Worm (Caenorhabditis elegans) whole organism, L3 larva: ENCODE results near the gene B0554.4.

Experiments used
- R02D3.7 ChIP-seq: fragments of 150-350 bp; optimal IDR thresholded peaks from 2 replicates; lab custom pipeline; 2014; ENCODE audit warnings: missing biosample characterization, missing genetic modification characterization
- ama-1 ChIP-seq: fragments of 150-350 bp; optimal IDR thresholded peaks from 2 replicates; lab custom pipeline; 2018
- ceh-82 ChIP-seq: fragments of 150-350 bp; optimal IDR thresholded peaks from 2 replicates; lab custom pipeline; 2014; ENCODE audit warnings: missing biosample characterization, missing genetic modification characterization
- egl-27 ChIP-seq: sonication (generic microtip); optimal IDR thresholded peaks from 4 replicates; lab custom pipeline; 2017; ENCODE audit warnings: missing biosample characterization, missing genetic modification reagents, missing genetic modification characterization
- elt-1 ChIP-seq: fragments of 150-350 bp; optimal IDR thresholded peaks from 2 replicates; lab custom pipeline; 2014; ENCODE audit warnings: missing biosample characterization, missing genetic modification characterization
- elt-2 ChIP-seq: sonication (generic microtip); optimal IDR thresholded peaks from 2 replicates; lab custom pipeline; 2016; ENCODE audit warnings: missing genetic modification reagents, mild to moderate bottlenecking, missing genetic modification characterization, missing compliant biosample characterization
- elt-3 ChIP-seq, 3 experiments: fragments of 150-350 bp in 1 of 3; sonication (generic microtip) in 2 of 3; optimal IDR thresholded peaks; 2 replicates in 2 of 3; 4 replicates in 1 of 3; lab custom pipeline; 2014 to 2017; ENCODE audit warnings: missing biosample characterization in 3 of 3, missing genetic modification characterization in 3 of 3
- eor-1 ChIP-seq, 2 experiments: fragments of 150-350 bp; optimal IDR thresholded peaks; 2 replicates each; lab custom pipeline; 2014 to 2018; ENCODE audit warnings: missing biosample characterization in 2 of 2, missing genetic modification characterization in 2 of 2
- fkh-2 ChIP-seq: fragments of 150-350 bp; optimal IDR thresholded peaks from 2 replicates; lab custom pipeline; 2014; ENCODE audit warnings: missing biosample characterization, missing genetic modification reagents, missing genetic modification characterization
- hmg-11 ChIP-seq: sonication (generic microtip); optimal IDR thresholded peaks from 2 replicates; lab custom pipeline; 2016; ENCODE audit warnings: missing genetic modification characterization, missing compliant biosample characterization
- lin-39 ChIP-seq: fragments of 150-350 bp; optimal IDR thresholded peaks from 2 replicates; lab custom pipeline; 2018; ENCODE audit warnings: missing biosample characterization, missing genetic modification reagents, missing genetic modification characterization
- mml-1 ChIP-seq: fragments of 150-350 bp; sonication (generic microtip); optimal IDR thresholded peaks from 3 replicates; lab custom pipeline; 2014; ENCODE audit warnings: missing biosample characterization, missing genetic modification characterization
- nfya-1 ChIP-seq: sonication (generic microtip); optimal IDR thresholded peaks from 2 replicates; lab custom pipeline; 2017; ENCODE audit warnings: missing genetic modification characterization, mild to moderate bottlenecking, missing compliant biosample characterization, antibody characterized with exemption, moderate library complexity; ENCODE audit not compliant: insufficient read depth
- nhr-11 ChIP-seq: fragments of 150-350 bp; optimal IDR thresholded peaks from 2 replicates; lab custom pipeline; 2014; ENCODE audit warnings: missing biosample characterization, missing genetic modification characterization
- nhr-12 ChIP-seq: fragments of 150-350 bp; optimal IDR thresholded peaks from 2 replicates; lab custom pipeline; 2014; ENCODE audit warnings: missing biosample characterization, missing genetic modification characterization
- nhr-237 ChIP-seq: fragments of 150-350 bp; optimal IDR thresholded peaks from 2 replicates; lab custom pipeline; 2014; ENCODE audit warnings: missing biosample characterization, missing genetic modification characterization
- nhr-25 ChIP-seq: sonication (generic microtip); optimal IDR thresholded peaks from 2 replicates; lab custom pipeline; 2017; ENCODE audit warnings: missing biosample characterization, missing genetic modification characterization
- nhr-28 ChIP-seq: fragments of 150-350 bp; optimal IDR thresholded peaks from 2 replicates; lab custom pipeline; 2014; ENCODE audit warnings: missing biosample characterization, missing genetic modification characterization
- nhr-43 ChIP-seq: sonication (generic microtip); optimal IDR thresholded peaks from 2 replicates; lab custom pipeline; 2016; ENCODE audit warnings: mild to moderate bottlenecking, missing genetic modification characterization, missing compliant biosample characterization; ENCODE audit not compliant: poor library complexity, severe bottlenecking
- nhr-67 ChIP-seq: fragments of 150-350 bp; optimal IDR thresholded peaks from 2 replicates; lab custom pipeline; 2014; ENCODE audit warnings: missing biosample characterization, missing genetic modification characterization
- nhr-76 ChIP-seq: fragments of 150-350 bp; sonication (generic microtip); optimal IDR thresholded peaks from 5 replicates; lab custom pipeline; 2014; ENCODE audit warnings: missing biosample characterization, missing genetic modification characterization
- nhr-77 ChIP-seq: fragments of 150-350 bp; optimal IDR thresholded peaks from 2 replicates; lab custom pipeline; 2014; ENCODE audit warnings: missing biosample characterization, missing genetic modification characterization
- pha-4 ChIP-seq: fragments of 150-350 bp; optimal IDR thresholded peaks from 2 replicates; lab custom pipeline; 2014; ENCODE audit warnings: missing biosample characterization, missing genetic modification reagents, missing genetic modification characterization
- pqm-1 ChIP-seq: fragments of 150-350 bp; optimal IDR thresholded peaks from 2 replicates; lab custom pipeline; 2017; ENCODE audit warnings: missing biosample characterization, missing genetic modification characterization, inconsistent platforms
- sea-2 ChIP-seq: fragments of 150-350 bp; sonication (generic microtip); optimal IDR thresholded peaks from 4 replicates; lab custom pipeline; 2014; ENCODE audit warnings: missing biosample characterization, missing genetic modification reagents, missing genetic modification characterization
- skn-1 ChIP-seq: fragments of 150-350 bp; optimal IDR thresholded peaks from 2 replicates; lab custom pipeline; 2014; ENCODE audit warnings: missing biosample characterization, missing genetic modification characterization
- snpc-4 ChIP-seq: fragments of 150-350 bp; optimal IDR thresholded peaks from 2 replicates; lab custom pipeline; 2014; ENCODE audit warnings: missing biosample characterization, missing genetic modification characterization
- tbx-2 ChIP-seq: sonication (generic microtip); optimal IDR thresholded peaks from 2 replicates; lab custom pipeline; 2016; ENCODE audit warnings: mild to moderate bottlenecking, missing genetic modification characterization, missing compliant biosample characterization
- unc-39 ChIP-seq: sonication (generic microtip); optimal IDR thresholded peaks from 4 replicates; lab custom pipeline; 2017; ENCODE audit warnings: missing biosample characterization, missing genetic modification characterization
- zag-1 ChIP-seq: fragments of 150-350 bp; optimal IDR thresholded peaks from 2 replicates; lab custom pipeline; 2014; ENCODE audit warnings: missing biosample characterization, missing genetic modification characterization
- ztf-11 ChIP-seq: fragments of 150-350 bp; optimal IDR thresholded peaks from 2 replicates; lab custom pipeline; 2014; ENCODE audit warnings: missing biosample characterization, missing genetic modification characterization
- ztf-4 ChIP-seq: fragments of 150-350 bp; optimal IDR thresholded peaks from 2 replicates; lab custom pipeline; 2014; ENCODE audit warnings: missing biosample characterization, missing genetic modification characterization

Gene B0554.4

ce11 chrV:446574-446973, 17.6 kb downstream of the B0554.4 start, which contains the start of gene srh-34:
TSS of gene srh-34 (minus strand) at chrV:446674.
- TF ChIP-seq ztf-4 = no peak
- TF ChIP-seq pha-4 (tag; lab: Kevin White, UChicago) = no peak
- no peak for TF ChIP-seq nhr-25 (tag; lab: Kevin White, UChicago)
- TF ChIP-seq nhr-11 = no peak
- no peak for TF ChIP-seq sea-2 (GFP tag; lab: Kevin White, UChicago)
- no peak for TF ChIP-seq ceh-82 (tag; lab: Kevin White, UChicago)
- TF ChIP-seq hmg-11 (tag; lab: Kevin White, UChicago) = no peak
- no peak for TF ChIP-seq nfya-1
- no peak for TF ChIP-seq unc-39 (tag; lab: Kevin White, UChicago)
- TF ChIP-seq egl-27 (tag; lab: Kevin White, UChicago) = no peak
- TF ChIP-seq snpc-4 = no peak
- no peak for TF ChIP-seq ztf-11
- TF ChIP-seq elt-1 (tag; lab: Kevin White, UChicago) = no peak

ce11 chrV:446988-447387, 18.0 kb downstream of the B0554.4 start:
- TF ChIP-seq nhr-25 (tag; lab: Kevin White, UChicago) (no peak), ztf-4 (no peak), nfya-1 (no peak), unc-39 (tag; lab: Kevin White, UChicago) (no peak), eor-1 (tag; optimal IDR thresholded peaks at IDR 0.05; lab: Kevin White, UChicago) (no peak), ztf-11 (no peak), snpc-4 (no peak), skn-1 (no peak), nhr-43 (tag; lab: Kevin White, UChicago) (no peak), pha-4 (tag; lab: Kevin White, UChicago) (no peak), ama-1 (lab: Kevin White, UChicago) (no peak), hmg-11 (tag; lab: Kevin White, UChicago) (no peak), elt-3 (tag; optimal IDR thresholded peaks at IDR 0.05; lab: Kevin White, UChicago) (no peak), nhr-11 (no peak)

- TF ChIP-seq hmg-11 (tag; lab: Kevin White, UChicago) = no peak
- no peak for TF ChIP-seq lin-39 (tag; lab: Kevin White, UChicago)
- TF ChIP-seq unc-39 (tag; lab: Kevin White, UChicago) = no peak
- TF ChIP-seq nhr-67 = no peak
- TF ChIP-seq sea-2 (GFP tag; lab: Kevin White, UChicago) = no peak
- no peak for TF ChIP-seq skn-1
- no peak for TF ChIP-seq elt-1 (tag; lab: Kevin White, UChicago)
- no peak for TF ChIP-seq nhr-77 (tag; lab: Kevin White, UChicago)
- TF ChIP-seq nhr-237 (tag; lab: Kevin White, UChicago) = no peak
- no peak for TF ChIP-seq nhr-43 (tag; lab: Kevin White, UChicago)
Measured at ce11 chrV:449130-449529, 20.2 kb downstream of the B0554.4 start, which contains the start of gene srh-35. TSS of gene srh-35 (minus strand) at chrV:449230.

ce11 chrV:449685-450084, 20.7 kb downstream of the B0554.4 start, which contains the start of gene M02H5.8:
TSS of gene M02H5.8 (plus strand) at chrV:449981.
- TF ChIP-seq pqm-1 (tag; lab: Kevin White, UChicago) (peak; percentile 47), R02D3.7 (tag; lab: Kevin White, UChicago) (no peak), elt-3 (tag; optimal IDR thresholded peaks at IDR 0.05; lab: Kevin White, UChicago) (no peak), nhr-76 (tag; lab: Kevin White, UChicago) (no peak), zag-1 (tag; lab: Kevin White, UChicago) (no peak), nhr-28 (tag; lab: Kevin White, UChicago) (no peak), tbx-2 (tag; lab: Kevin White, UChicago) (no peak), sea-2 (GFP tag; lab: Kevin White, UChicago) (no peak), elt-2 (tag; lab: Kevin White, UChicago) (peak; percentile 57), nhr-12 (tag; lab: Kevin White, UChicago) (no peak), mml-1 (tag; lab: Kevin White, UChicago) (no peak), fkh-2 (tag; lab: Kevin White, UChicago) (no peak), pha-4 (tag; lab: Kevin White, UChicago) (no peak), nhr-43 (tag; lab: Kevin White, UChicago) (no peak)
- TF ChIP-seq, all 47 proteins: peak for 2
